Fruit fly (Drosophila melanogaster): ENCODE results near the gene CG9288.
A peak's percentile ranks its signal among the peaks of the same experiment; 100 is the strongest.

CG9288 gene

dm6 chr3R:13812736-13813250, 33.4 kb downstream of the CG9288 start, which contains the start of the genes tal-1A, tal-2A, tal-3A and tal-AA:
Gene tal-1A, plus strand, starts transcription at chr3R:13813109.
Gene tal-2A, plus strand, starts transcription at chr3R:13813109.
Gene tal-3A, plus strand, starts transcription at chr3R:13813109.
Gene tal-AA, plus strand, starts transcription at chr3R:13813109.
- TF ChIP-seq cyc (GFP tag; optimal IDR thresholded peaks at IDR 0.05) (peak; percentile 8), ss (GFP tag; optimal IDR thresholded peaks at IDR 0.05) (peak; percentile 62), salr (GFP tag; optimal IDR thresholded peaks at IDR 0.05) (no peak), CG15336 (GFP tag; IDR thresholded peaks at IDR 0.05) (peak; percentile 74), Hr39 (GFP tag; optimal IDR thresholded peaks at IDR 0.05) (no peak), fd59A (GFP tag; optimal IDR thresholded peaks at IDR 0.05) (no peak), Blimp-1 (GFP tag; optimal IDR thresholded peaks at IDR 0.05) (no peak), CG9139 (GFP tag; optimal IDR thresholded peaks at IDR 0.05) (peak; percentile 51), CG6808 (GFP tag; optimal IDR thresholded peaks at IDR 0.05) (peak; percentile 18), CG7368 (GFP tag; optimal IDR thresholded peaks at IDR 0.05) (peak; percentile 7), Ets96B (tag; optimal IDR thresholded peaks at IDR 0.05) (no peak), Lpt (GFP tag; optimal IDR thresholded peaks at IDR 0.05) (peak; percentile 30), esn (GFP tag; optimal IDR thresholded peaks at IDR 0.05) (peak; percentile 56), fkh (GFP tag; optimal IDR thresholded peaks at IDR 0.05) (peak; percentile 23), CG11762 (GFP tag; optimal IDR thresholded peaks at IDR 0.05; ENCODE audit: insufficient read depth) (peak; percentile 5), CG10669 (GFP tag; optimal IDR thresholded peaks at IDR 0.05) (no peak), Eip75B (GFP tag; optimal IDR thresholded peaks at IDR 0.05) (peak; percentile 60), CG8119 (GFP tag; IDR thresholded peaks at IDR 0.05) (peak; percentile 57; the same call in 1 of the 3 replicates), fd85E (GFP tag; optimal IDR thresholded peaks at IDR 0.05) (peak; percentile 30), CG6792 (GFP tag; optimal IDR thresholded peaks at IDR 0.05) (no peak), Sox14 (GFP tag; optimal IDR thresholded peaks at IDR 0.05) (peak; percentile 21), CG8632 (GFP tag; optimal IDR thresholded peaks at IDR 0.05) (peak; percentile 25), CG6854 (GFP tag; optimal IDR thresholded peaks at IDR 0.05) (peak; percentile 75), CG3919 (GFP tag; optimal IDR thresholded peaks at IDR 0.05) (peak; percentile 51), Hr4 (GFP tag; optimal IDR thresholded peaks at IDR 0.05) (no peak), CG11294 (GFP tag; IDR thresholded peaks at IDR 0.05) (no peak), Met (GFP tag; optimal IDR thresholded peaks at IDR 0.05) (peak; percentile 11), CG11902 (GFP tag; optimal IDR thresholded peaks at IDR 0.05) (no peak), dsx (GFP tag; optimal IDR thresholded peaks at IDR 0.05; ENCODE audit: poor library complexity, severe bottlenecking) (peak; percentile 30), pdm3 (GFP tag; optimal IDR thresholded peaks at IDR 0.05) (no peak), CG3032 (tag; optimal IDR thresholded peaks at IDR 0.05) (peak; percentile 0), CG31627 (GFP tag; optimal IDR thresholded peaks at IDR 0.05) (no peak), acj6 (GFP tag; optimal IDR thresholded peaks at IDR 0.05) (no peak), eg (GFP tag; IDR thresholded peaks at IDR 0.05) (peak; percentile 76; the same call in 2 of the 3 replicates), topi (GFP tag; optimal IDR thresholded peaks at IDR 0.05) (no peak), CG34406 (GFP tag; optimal IDR thresholded peaks at IDR 0.05) (peak; percentile 4), Sox15 (GFP tag; optimal IDR thresholded peaks at IDR 0.05) (no peak), CG10631 (GFP tag; optimal IDR thresholded peaks at IDR 0.05) (no peak), Sox102F (GFP tag; optimal IDR thresholded peaks at IDR 0.05) (peak; percentile 79), Eip78C (GFP tag) (peak; percentile 84), CG32006 (GFP tag; optimal IDR thresholded peaks at IDR 0.05) (no peak), Ets21C (GFP tag; optimal IDR thresholded peaks at IDR 0.05) (no peak), svp (GFP tag) (peak; percentile 83), CG1621 (tag; optimal IDR thresholded peaks at IDR 0.05) (no peak), CG16779 (tag; optimal IDR thresholded peaks at IDR 0.05) (peak; percentile 61), lz (GFP tag; optimal IDR thresholded peaks at IDR 0.05) (no peak), achi (GFP tag; optimal IDR thresholded peaks at IDR 0.05) (peak; percentile 10), Eip93F (GFP tag; optimal IDR thresholded peaks at IDR 0.05) (peak; percentile 75), spab (GFP tag; optimal IDR thresholded peaks at IDR 0.05) (no peak), Hr38 (GFP tag; optimal IDR thresholded peaks at IDR 0.05) (no peak), net (GFP tag; optimal IDR thresholded peaks at IDR 0.05) (peak; percentile 64), OdsH (GFP tag; optimal IDR thresholded peaks at IDR 0.05) (no peak)
